Fruit fly (Drosophila melanogaster): ENCODE data around the gene bowl.

bowl gene

DNA sequence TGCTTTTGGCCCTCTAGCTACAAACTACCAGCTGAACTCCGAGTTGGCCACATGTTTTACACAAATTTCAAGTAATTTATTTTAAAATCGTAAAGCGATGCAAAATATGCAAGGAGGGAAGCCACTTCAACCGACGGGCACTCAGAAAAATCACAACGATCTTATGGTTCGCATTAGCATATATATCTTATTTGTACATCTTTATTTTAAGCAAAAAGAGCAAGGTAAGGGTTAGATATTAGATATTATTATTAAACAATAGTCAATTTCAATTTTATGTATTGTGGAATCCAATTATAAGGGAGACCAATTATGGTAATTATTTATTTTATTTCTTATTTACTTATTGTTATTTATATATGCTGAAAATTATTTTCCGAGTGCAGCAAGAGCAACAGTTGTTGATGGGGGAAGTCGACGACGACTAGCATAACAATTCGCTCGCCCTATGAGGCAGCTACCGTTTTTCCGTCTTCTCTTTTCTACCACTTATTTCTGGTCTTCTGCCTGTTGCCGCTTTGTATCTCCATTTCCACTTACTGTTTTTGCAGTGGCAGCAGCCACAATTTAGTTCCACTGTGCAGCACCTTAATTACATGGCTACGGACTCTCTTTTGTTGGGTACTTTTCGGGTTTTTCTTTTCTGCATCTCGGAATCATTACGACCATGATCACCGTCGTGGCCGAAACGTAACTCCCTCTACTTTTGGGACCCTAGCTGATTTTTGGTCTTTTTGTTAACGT lies 1.6 kb upstream of the bowl start (continued):
- TF ChIP-seq CG4282 (GFP tag; optimal IDR thresholded peaks at IDR 0.05) (peak; percentile 39), CG6683 (GFP tag; optimal IDR thresholded peaks at IDR 0.05) (no peak), tgo (GFP tag; IDR thresholded peaks at IDR 0.05) (peak; percentile 46; the same call in 2 of the 3 replicates), CG14860 (GFP tag; IDR thresholded peaks at IDR 0.05; ENCODE audit: partially characterized antibody) (no peak), usp (GFP tag; optimal IDR thresholded peaks at IDR 0.05) (no peak), CG3407 (GFP tag; optimal IDR thresholded peaks at IDR 0.05) (peak; percentile 46), CG8359 (GFP tag; optimal IDR thresholded peaks at IDR 0.05; ENCODE audit: borderline replicate concordance) (peak; percentile 1), CG30403 (GFP tag; optimal IDR thresholded peaks at IDR 0.05) (peak; percentile 51), ERR (GFP tag; optimal IDR thresholded peaks at IDR 0.05) (no peak), cad (GFP tag; optimal IDR thresholded peaks at IDR 0.05) (no peak), hb (GFP tag; IDR thresholded peaks at IDR 0.05; ENCODE audit: partially characterized antibody) (no peak), gem (tag; optimal IDR thresholded peaks at IDR 0.05) (peak; percentile 83), CG5180 (GFP tag; optimal IDR thresholded peaks at IDR 0.05) (peak; percentile 49), gro (GFP tag; optimal IDR thresholded peaks at IDR 0.05) (no peak), MESR4 (GFP tag; optimal IDR thresholded peaks at IDR 0.05) (no peak), NfI (GFP tag; optimal IDR thresholded peaks at IDR 0.05) (no peak), caup (GFP tag; optimal IDR thresholded peaks at IDR 0.05; ENCODE audit: severe bottlenecking) (no peak), kay (GFP tag; optimal IDR thresholded peaks at IDR 0.05) (no peak), Dip3 (GFP tag; optimal IDR thresholded peaks at IDR 0.05) (no peak), CG7271 (tag; optimal IDR thresholded peaks at IDR 0.05) (no peak), CG2120 (GFP tag; optimal IDR thresholded peaks at IDR 0.05) (no peak), CG32532 (GFP tag; IDR thresholded peaks at IDR 0.05) (no peak), kni (GFP tag; optimal IDR thresholded peaks at IDR 0.05) (peak; percentile 47), NFAT (GFP tag; IDR thresholded peaks at IDR 0.05) (no peak), sqz (GFP tag; optimal IDR thresholded peaks at IDR 0.05) (peak; percentile 34), CG9727 (GFP tag; optimal IDR thresholded peaks at IDR 0.05) (peak; percentile 63), CG10321 (GFP tag; IDR thresholded peaks at IDR 0.05) (no peak), CG15479 (GFP tag; optimal IDR thresholded peaks at IDR 0.05) (no peak), CG17829 (tag; optimal IDR thresholded peaks at IDR 0.05) (peak; percentile 80), CG6689 (GFP tag; IDR thresholded peaks at IDR 0.05) (peak; percentile 34; the same call in 1 of the 2 replicates), slou (GFP tag; optimal IDR thresholded peaks at IDR 0.05) (no peak), CG10267 (tag; optimal IDR thresholded peaks at IDR 0.05) (peak; percentile 64), D19B (GFP tag; optimal IDR thresholded peaks at IDR 0.05) (no peak), Taf1 (GFP tag; IDR thresholded peaks at IDR 0.05) (no peak), Ada2b (GFP tag; IDR thresholded peaks at IDR 0.05) (no peak), B-H2 (GFP tag; optimal IDR thresholded peaks at IDR 0.05) (no peak), Dref (GFP tag; IDR thresholded peaks at IDR 0.05) (no peak), Lpt (GFP tag; optimal IDR thresholded peaks at IDR 0.05) (no peak), zfh2 (GFP tag; optimal IDR thresholded peaks at IDR 0.05) (no peak), CG12104 (GFP tag; optimal IDR thresholded peaks at IDR 0.05) (peak; percentile 28), yki (optimal IDR thresholded peaks at IDR 0.05) (no peak)

DNA sequence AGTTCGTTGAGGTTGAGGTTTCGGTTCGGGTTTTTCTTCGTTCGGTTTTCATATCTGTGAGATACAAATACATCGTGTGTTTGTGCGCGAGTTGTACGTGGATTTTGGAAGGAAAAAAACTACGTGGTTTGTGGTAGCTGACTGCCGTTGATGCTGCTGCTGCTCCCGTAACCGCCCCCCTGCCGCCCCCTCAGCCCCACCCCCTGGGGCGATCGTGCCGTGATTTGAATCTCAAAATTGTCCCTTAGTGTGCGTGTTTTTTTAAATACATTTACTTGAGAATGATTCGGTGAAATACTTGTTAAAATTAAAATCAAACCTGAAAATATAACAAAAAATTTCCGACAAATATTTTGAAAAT lies 548 bp downstream of the bowl start:
- TF ChIP-seq CG2116 (GFP tag; optimal IDR thresholded peaks at IDR 0.05) = no peak
- TF ChIP-seq CG10366 (GFP tag; IDR thresholded peaks at IDR 0.05) = no peak
- peak; percentile 21; the same call in 1 of the 2 replicates for TF ChIP-seq CG11085 (GFP tag; IDR thresholded peaks at IDR 0.05)
- no peak for TF ChIP-seq Awh (GFP tag; IDR thresholded peaks at IDR 0.05)
- peak; percentile 10; the same call in 1 of the 2 replicates for TF ChIP-seq CG32772 (GFP tag; IDR thresholded peaks at IDR 0.05)
- TF ChIP-seq twi (tag; optimal IDR thresholded peaks at IDR 0.05) = no peak
- TF ChIP-seq CG8089 (GFP tag; optimal IDR thresholded peaks at IDR 0.05) = no peak
- no peak for TF ChIP-seq chinmo (GFP tag; IDR thresholded peaks at IDR 0.05; ENCODE audit: partially characterized antibody)
- no peak for TF ChIP-seq D19A (tag; optimal IDR thresholded peaks at IDR 0.05)
- TF ChIP-seq sens-2 (GFP tag; IDR thresholded peaks at IDR 0.05) = 0 out of 2 replicates have a peak, but pooled peaks have one; percentile 39
- TF ChIP-seq peb (GFP tag; IDR thresholded peaks at IDR 0.05) = no peak
- no peak for TF ChIP-seq dimm (GFP tag; IDR thresholded peaks at IDR 0.05)

Measured in whole organism, embryonic.